Fruit fly (Drosophila melanogaster): ENCODE data around the gene Srg1.

Srg1 gene

DNA sequence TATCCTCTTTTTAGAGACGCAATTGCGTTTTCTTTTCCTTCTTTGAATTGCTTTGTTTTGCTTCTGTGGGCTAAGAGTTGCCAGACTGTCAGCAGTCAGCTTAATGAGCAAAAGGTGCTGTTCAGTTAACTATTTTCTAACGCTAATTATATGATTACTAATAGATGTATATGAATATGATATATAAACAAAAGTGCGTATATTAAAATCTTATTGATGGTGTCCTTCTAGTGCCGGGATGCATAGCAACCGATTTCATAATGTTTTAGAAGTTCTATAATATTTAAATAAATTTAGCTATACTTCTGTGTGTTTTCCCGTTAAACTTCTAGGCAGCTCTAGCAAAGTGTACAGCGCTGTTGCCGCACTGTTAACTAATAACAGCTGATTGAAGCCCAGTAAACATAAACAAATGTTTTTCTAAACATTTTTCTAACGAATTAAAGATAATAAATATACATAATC, 34.6 kb downstream of the Srg1 start, which contains the start of the genes Kaz and CG43273 (continued):
- TF ChIP-seq CG16813 (GFP tag; IDR thresholded peaks at IDR 0.05; ENCODE audit: partially characterized antibody) (no peak), Gsc (GFP tag; IDR thresholded peaks at IDR 0.05) (no peak), CG1602 (GFP tag; optimal IDR thresholded peaks at IDR 0.05) (peak; percentile 48)

DNA sequence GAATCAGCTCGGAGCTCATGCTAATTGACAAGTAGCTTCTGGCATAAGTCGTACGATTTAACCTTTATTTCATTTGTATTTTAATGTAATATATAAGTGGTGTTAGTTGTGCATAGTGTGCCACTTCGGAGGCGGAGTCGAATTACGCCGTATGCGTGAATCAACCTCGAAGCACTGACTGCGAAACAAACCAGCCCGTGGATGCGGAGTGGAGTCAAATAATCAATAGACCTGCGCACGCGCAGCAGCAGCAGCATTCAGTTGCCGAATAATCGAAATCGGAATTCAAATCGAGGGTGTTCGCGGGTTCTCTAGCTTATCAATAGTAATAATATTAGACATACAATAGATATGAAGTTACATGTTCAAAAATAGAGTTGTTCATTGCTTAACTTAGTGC, 36.3 kb downstream of the Srg1 start, which contains the start of gene RabX4:
Gene RabX4, minus strand, starts transcription at position 176 of the 400 bp plus-strand sequence.
- TF ChIP-seq B-H2 (GFP tag; optimal IDR thresholded peaks at IDR 0.05), result no peak
- TF ChIP-seq Dref (GFP tag; IDR thresholded peaks at IDR 0.05), result peak; percentile 48
- peak; percentile 42 for TF ChIP-seq YL-1 (GFP tag; optimal IDR thresholded peaks at IDR 0.05)
- no peak for TF ChIP-seq Hmr (GFP tag; optimal IDR thresholded peaks at IDR 0.05)
- TF ChIP-seq nerfin-1 (tag; optimal IDR thresholded peaks at IDR 0.05), result peak; percentile 30
- TF ChIP-seq rib (GFP tag; IDR thresholded peaks at IDR 0.05), result no peak
- peak; percentile 100 for TF ChIP-seq onecut (GFP tag; IDR thresholded peaks at IDR 0.05)
- TF ChIP-seq CG15514 (GFP tag; optimal IDR thresholded peaks at IDR 0.05), result peak; percentile 13
- TF ChIP-seq E2f2 (GFP tag; IDR thresholded peaks at IDR 0.05), result peak; percentile 59
- TF ChIP-seq ewg (GFP tag; optimal IDR thresholded peaks at IDR 0.05), result peak; percentile 99
- TF ChIP-seq pzg (GFP tag; optimal IDR thresholded peaks at IDR 0.05), result peak; percentile 22
- peak; percentile 48 for TF ChIP-seq Dp (GFP tag; optimal IDR thresholded peaks at IDR 0.05)
- TF ChIP-seq Abd-B (GFP tag; optimal IDR thresholded peaks at IDR 0.05), result no peak
- TF ChIP-seq CG11695 (GFP tag; IDR thresholded peaks at IDR 0.05), result peak; percentile 6; the same call in 1 of the 3 replicates
- TF ChIP-seq sens (GFP tag), result peak; percentile 70
- TF ChIP-seq MESR4 (GFP tag; optimal IDR thresholded peaks at IDR 0.05), result peak; percentile 1
- TF ChIP-seq Med (GFP tag), result peak; percentile 53
- TF ChIP-seq chn (GFP tag; optimal IDR thresholded peaks at IDR 0.05), result no peak
- TF ChIP-seq CG13624 (GFP tag; optimal IDR thresholded peaks at IDR 0.05), result no peak

DNA sequence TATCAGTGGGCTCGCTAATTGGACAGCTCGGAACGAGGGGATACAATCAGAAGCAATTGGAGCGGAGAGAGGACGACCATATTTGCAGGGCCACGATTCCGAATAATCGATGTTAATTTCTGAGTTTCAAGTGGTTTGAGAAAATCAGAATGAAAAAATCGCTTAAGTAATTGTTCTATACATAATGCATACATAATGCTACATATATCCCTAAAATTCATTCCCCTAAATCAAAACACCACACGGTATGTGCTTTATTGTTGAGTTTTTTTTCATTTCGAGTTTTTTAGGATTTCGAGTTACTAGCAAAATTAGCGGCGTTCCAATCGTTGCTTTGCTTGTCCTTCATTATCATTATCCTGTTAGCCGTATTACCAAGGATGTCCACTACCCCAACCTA, 39.0 kb downstream of the Srg1 start, which contains the start of gene niki:
Gene niki, minus strand, starts transcription at position 101 of the 400 bp plus-strand sequence.
- no peak for TF ChIP-seq CG1832 (GFP tag; optimal IDR thresholded peaks at IDR 0.05)
- TF ChIP-seq tgo (GFP tag; IDR thresholded peaks at IDR 0.05), result no peak
- no peak for TF ChIP-seq grn (GFP tag; optimal IDR thresholded peaks at IDR 0.05)
- TF ChIP-seq CG11696 (GFP tag; IDR thresholded peaks at IDR 0.05), result no peak
- no peak for TF ChIP-seq cad (GFP tag; optimal IDR thresholded peaks at IDR 0.05)
- TF ChIP-seq dm (GFP tag; optimal IDR thresholded peaks at IDR 0.05), result no peak
- TF ChIP-seq CG1233 (GFP tag; optimal IDR thresholded peaks at IDR 0.05), result no peak
- TF ChIP-seq fu2 (GFP tag; optimal IDR thresholded peaks at IDR 0.05), result no peak
- TF ChIP-seq scrt (GFP tag; optimal IDR thresholded peaks at IDR 0.05), result no peak
- no peak for TF ChIP-seq CG12391 (tag; optimal IDR thresholded peaks at IDR 0.05)
- no peak for TF ChIP-seq CG4424 (GFP tag; optimal IDR thresholded peaks at IDR 0.05)
- TF ChIP-seq Mrtf (GFP tag; IDR thresholded peaks at IDR 0.05), result no peak
- TF ChIP-seq her (GFP tag; optimal IDR thresholded peaks at IDR 0.05), result no peak
- TF ChIP-seq run (tag; optimal IDR thresholded peaks at IDR 0.05), result no peak
- TF ChIP-seq maf-S (GFP tag; optimal IDR thresholded peaks at IDR 0.05), result no peak

DNA sequence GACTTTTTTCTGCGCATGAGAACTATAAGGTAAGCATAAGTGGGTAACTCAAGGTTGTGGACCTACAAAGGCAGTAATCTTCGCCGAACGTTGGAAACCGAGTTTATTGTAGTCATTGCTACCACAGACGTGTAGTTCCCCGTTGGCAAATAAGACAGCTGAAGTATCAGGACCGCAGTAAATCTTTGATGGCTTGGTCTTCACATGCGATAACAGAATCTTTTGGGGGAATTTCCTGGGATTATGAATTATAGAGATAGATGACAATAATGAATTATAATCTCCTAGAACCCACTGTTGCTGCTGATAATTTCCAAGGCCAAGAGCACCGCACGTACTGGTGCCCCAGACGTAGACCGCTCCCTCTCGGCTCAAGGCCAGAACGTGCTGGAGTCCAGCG, 41.5 kb downstream of the Srg1 start:
- TF ChIP-seq vnd (GFP tag; IDR thresholded peaks at IDR 0.05; ENCODE audit: partially characterized antibody) (no peak), Pdp1 (GFP tag; optimal IDR thresholded peaks at IDR 0.05) (no peak), CG3838 (GFP tag; optimal IDR thresholded peaks at IDR 0.05) (no peak), lmd (GFP tag; IDR thresholded peaks at IDR 0.05) (no peak), sd (tag; optimal IDR thresholded peaks at IDR 0.05) (no peak), Gsc (GFP tag; IDR thresholded peaks at IDR 0.05) (no peak), Nf-YB (GFP tag; optimal IDR thresholded peaks at IDR 0.05) (no peak), CG6854 (GFP tag; optimal IDR thresholded peaks at IDR 0.05) (no peak), lola (GFP tag; optimal IDR thresholded peaks at IDR 0.05) (no peak), CG10431 (GFP tag; optimal IDR thresholded peaks at IDR 0.05) (no peak), CG7556 (GFP tag; optimal IDR thresholded peaks at IDR 0.05) (no peak), h (optimal IDR thresholded peaks at IDR 0.05) (no peak), Rx (GFP tag; IDR thresholded peaks at IDR 0.05) (no peak), CG13624 (GFP tag; optimal IDR thresholded peaks at IDR 0.05) (no peak)

All from whole organism, embryonic.